Fruit fly (Drosophila melanogaster) whole organism, embryonic: ENCODE data around the gene CG10508.
A peak's percentile ranks its signal among the peaks of the same experiment; 100 is the strongest.

Experiments
- Adf1 ChIP-seq: fragments of 200-800 bp; sonication (Bioruptor generic); IDR thresholded peaks from 2 replicates; pipeline ENCODE4 v1.3.6; 2022; ENCODE audit warnings: missing biosample characterization, missing genetic modification characterization
- Aef1 ChIP-seq: fragments of 200-800 bp; sonication (Bioruptor generic); IDR thresholded peaks from 3 replicates; pipeline ENCODE4 v1.3.6; 2022; ENCODE audit warnings: missing biosample characterization, missing genetic modification characterization
- Bdp1 ChIP-seq: fragments of 200-800 bp; sonication (Bioruptor generic); optimal IDR thresholded peaks from 3 replicates; lab custom pipeline; 2016; ENCODE audit warnings: missing biosample characterization, missing genetic modification characterization
- Blimp-1 ChIP-seq: fragments of 200-800 bp; sonication (Bioruptor generic); optimal IDR thresholded peaks from 3 replicates; lab custom pipeline; 2018; ENCODE audit warnings: missing biosample characterization, missing genetic modification characterization, mild to moderate bottlenecking, moderate library complexity, missing genetic modification reagents
- Bteb2 ChIP-seq: fragments of 200-800 bp; sonication (Bioruptor generic); optimal IDR thresholded peaks from 2 replicates; lab custom pipeline; 2016; ENCODE audit warnings: missing biosample characterization, missing genetic modification characterization
- CG10147 ChIP-seq: fragments of 200-800 bp; sonication (Bioruptor generic); optimal IDR thresholded peaks from 2 replicates; lab custom pipeline; 2019; ENCODE audit warnings: missing biosample characterization, mild to moderate bottlenecking, missing genetic modification characterization, moderate library complexity
- CG10267 ChIP-seq: fragments of 200-800 bp; sonication (Bioruptor generic); optimal IDR thresholded peaks from 2 replicates; lab custom pipeline; 2018; ENCODE audit warnings: missing biosample characterization, mild to moderate bottlenecking, missing genetic modification characterization, moderate library complexity
- CG11456 ChIP-seq: fragments of 200-800 bp; sonication (Bioruptor generic); IDR thresholded peaks from 3 replicates; pipeline ENCODE4 v1.3.6; 2022; ENCODE audit warnings: missing biosample characterization, missing genetic modification characterization
- CG11695 ChIP-seq: fragments of 200-800 bp; sonication (Bioruptor generic); IDR thresholded peaks from 3 replicates; pipeline ENCODE4 v1.3.6; 2022; ENCODE audit warnings: missing biosample characterization, missing genetic modification characterization
- CG15011 ChIP-seq: fragments of 200-800 bp; sonication (Bioruptor generic); optimal IDR thresholded peaks from 3 replicates; lab custom pipeline; 2018; ENCODE audit warnings: missing biosample characterization, mild to moderate bottlenecking, missing genetic modification characterization
- CG15514 ChIP-seq: fragments of 200-800 bp; sonication (Bioruptor generic); optimal IDR thresholded peaks from 3 replicates; lab custom pipeline; 2017; ENCODE audit warnings: missing biosample characterization, missing genetic modification characterization, mild to moderate bottlenecking, moderate library complexity, missing genetic modification reagents
- CG1602 ChIP-seq: fragments of 200-800 bp; sonication (Bioruptor generic); optimal IDR thresholded peaks from 3 replicates; lab custom pipeline; 2016; ENCODE audit warnings: missing biosample characterization, missing genetic modification characterization
- CG2678 ChIP-seq: fragments of 200-800 bp; sonication (Bioruptor generic); optimal IDR thresholded peaks from 3 replicates; lab custom pipeline; 2019; ENCODE audit warnings: missing biosample characterization, mild to moderate bottlenecking, missing genetic modification characterization, moderate library complexity
- CG30403 ChIP-seq: fragments of 200-800 bp; sonication (Bioruptor generic); optimal IDR thresholded peaks from 3 replicates; lab custom pipeline; 2016; ENCODE audit warnings: missing biosample characterization, missing genetic modification characterization
- CG31441 ChIP-seq: fragments of 200-800 bp; sonication (Bioruptor generic); IDR thresholded peaks from 2 replicates; pipeline ENCODE4 v1.3.6; 2022; ENCODE audit warnings: missing biosample characterization, missing genetic modification characterization
- CG3838 ChIP-seq: fragments of 200-800 bp; sonication (Bioruptor generic); optimal IDR thresholded peaks from 3 replicates; lab custom pipeline; 2016; ENCODE audit warnings: missing biosample characterization, missing genetic modification characterization
- CG4328 ChIP-seq: fragments of 200-800 bp; sonication (Bioruptor generic); optimal IDR thresholded peaks from 3 replicates; lab custom pipeline; 2017; ENCODE audit warnings: missing biosample characterization, missing genetic modification reagents, missing genetic modification characterization
- CG6175 ChIP-seq: fragments of 200-800 bp; sonication (Bioruptor generic); IDR thresholded peaks from 3 replicates; pipeline ENCODE4 v1.3.6; 2022; ENCODE audit warnings: missing biosample characterization, missing genetic modification characterization
- CG6689 ChIP-seq: fragments of 200-800 bp; sonication (Bioruptor generic); IDR thresholded peaks from 2 replicates; pipeline ENCODE4 v1.3.6; 2022; ENCODE audit warnings: missing biosample characterization, missing genetic modification characterization
- CG6765 ChIP-seq: fragments of 200-800 bp; sonication (Bioruptor generic); optimal IDR thresholded peaks from 3 replicates; lab custom pipeline; 2017; ENCODE audit warnings: missing biosample characterization, mild to moderate bottlenecking, missing genetic modification characterization
- D19A ChIP-seq: fragments of 200-800 bp; optimal IDR thresholded peaks from 3 replicates; lab custom pipeline; 2019; ENCODE audit warnings: missing biosample characterization, mild to moderate bottlenecking, missing genetic modification characterization, moderate library complexity
- Dbx ChIP-seq: fragments of 200-800 bp; sonication (Bioruptor generic); IDR thresholded peaks from 3 replicates; pipeline ENCODE4 v1.3.6; 2022; ENCODE audit warnings: missing biosample characterization, missing genetic modification characterization
- Ets65A ChIP-seq: fragments of 200-800 bp; sonication (Bioruptor generic); peaks from one replicate; lab custom pipeline; 2016; ENCODE audit warnings: missing biosample characterization, missing genetic modification characterization
- HLH3B ChIP-seq: fragments of 200-800 bp; sonication (Bioruptor generic); IDR thresholded peaks from 2 replicates; pipeline ENCODE4 v1.3.6; 2022; ENCODE audit warnings: missing biosample characterization, missing genetic modification characterization
- HmgZ ChIP-seq: fragments of 200-800 bp; sonication (Bioruptor generic); optimal IDR thresholded peaks from 2 replicates; lab custom pipeline; 2018; ENCODE audit warnings: missing biosample characterization, mild to moderate bottlenecking, missing genetic modification characterization
- Rfx ChIP-seq: fragments of 200-800 bp; sonication (Bioruptor generic); IDR thresholded peaks from 2 replicates; pipeline ENCODE4 v1.3.6; 2022; ENCODE audit warnings: missing biosample characterization, missing genetic modification characterization
- Rx ChIP-seq: fragments of 200-800 bp; sonication (Bioruptor generic); IDR thresholded peaks from 2 replicates; pipeline ENCODE4 v1.3.6; 2022; ENCODE audit warnings: missing biosample characterization, missing genetic modification characterization
- Sox102F ChIP-seq: fragments of 200-800 bp; sonication (Bioruptor generic); optimal IDR thresholded peaks from 2 replicates; lab custom pipeline; 2018; ENCODE audit warnings: missing biosample characterization, mild to moderate bottlenecking, missing genetic modification characterization, moderate library complexity
- amos ChIP-seq: fragments of 200-800 bp; sonication (Bioruptor generic); IDR thresholded peaks from 2 replicates; pipeline ENCODE4 v1.3.6; 2022; ENCODE audit warnings: missing biosample characterization, missing genetic modification characterization; ENCODE audit not compliant: partially characterized antibody
- bowl ChIP-seq: fragments of 200-800 bp; sonication (Bioruptor generic); IDR thresholded peaks from 2 replicates; pipeline ENCODE4 v1.3.6; 2022; ENCODE audit warnings: missing biosample characterization, missing genetic modification characterization
- cas ChIP-seq: fragments of 200-800 bp; sonication (Bioruptor generic); IDR thresholded peaks from 2 replicates; pipeline ENCODE4 v1.3.6; 2022; ENCODE audit warnings: missing biosample characterization, missing genetic modification characterization
- caup ChIP-seq: fragments of 200-800 bp; sonication (Bioruptor generic); optimal IDR thresholded peaks from 3 replicates; lab custom pipeline; 2017; ENCODE audit warnings: missing biosample characterization, mild to moderate bottlenecking, missing genetic modification characterization, moderate library complexity; ENCODE audit not compliant: severe bottlenecking
- chm ChIP-seq: fragments of 200-800 bp; sonication (Bioruptor generic); IDR thresholded peaks from 2 replicates; pipeline ENCODE4 v1.3.6; 2022; ENCODE audit warnings: missing biosample characterization, missing genetic modification characterization
- chn ChIP-seq: fragments of 200-800 bp; sonication (Bioruptor generic); optimal IDR thresholded peaks from 2 replicates; lab custom pipeline; 2016; ENCODE audit warnings: missing biosample characterization, missing genetic modification characterization
- ems ChIP-seq: fragments of 200-800 bp; sonication (Bioruptor generic); optimal IDR thresholded peaks from 3 replicates; lab custom pipeline; 2016; ENCODE audit warnings: missing biosample characterization, missing genetic modification characterization
- eve ChIP-seq, 2 experiments: fragments of >200 bp; optimal IDR thresholded peaks; 2 replicates each; lab custom pipeline; 2017; ENCODE audit warnings: missing biosample characterization in 2 of 2, missing genetic modification characterization in 2 of 2
- fd64A ChIP-seq: fragments of 200-800 bp; sonication (Bioruptor generic); optimal IDR thresholded peaks from 3 replicates; lab custom pipeline; 2018; ENCODE audit warnings: missing biosample characterization, mild to moderate bottlenecking, missing genetic modification characterization
- gsb-n ChIP-seq: fragments of 200-800 bp; sonication (Bioruptor generic); optimal IDR thresholded peaks from 3 replicates; lab custom pipeline; 2018; ENCODE audit warnings: missing biosample characterization, mild to moderate bottlenecking, missing genetic modification characterization
- insv ChIP-seq, 2 experiments: fragments of 200-800 bp; sonication (Bioruptor generic); optimal IDR thresholded peaks; 3 replicates each; lab custom pipeline; 2016 to 2018; ENCODE audit warnings: missing biosample characterization in 2 of 2, missing genetic modification characterization in 2 of 2
- jing ChIP-seq: fragments of 200-800 bp; sonication (Bioruptor generic); optimal IDR thresholded peaks from 2 replicates; lab custom pipeline; 2018; ENCODE audit warnings: missing biosample characterization, mild to moderate bottlenecking, missing genetic modification characterization
- ken ChIP-seq: fragments of 200-800 bp; sonication (Bioruptor generic); IDR thresholded peaks from 3 replicates; pipeline ENCODE4 v1.3.6; 2022; ENCODE audit warnings: missing biosample characterization, missing genetic modification characterization
- nerfin-2 ChIP-seq: fragments of 200-800 bp; sonication (Bioruptor generic); IDR thresholded peaks from 2 replicates; pipeline ENCODE4 v1.3.6; 2022; ENCODE audit warnings: missing biosample characterization, missing genetic modification characterization; ENCODE audit not compliant: partially characterized antibody
- oc ChIP-seq: fragments of 200-800 bp; sonication (Bioruptor generic); optimal IDR thresholded peaks from 2 replicates; lab custom pipeline; 2018; ENCODE audit warnings: missing biosample characterization, mild to moderate bottlenecking, missing genetic modification characterization, moderate library complexity
- pho ChIP-seq: fragments of 200-800 bp; sonication (Bioruptor generic); optimal IDR thresholded peaks from 2 replicates; lab custom pipeline; 2016; ENCODE audit warnings: missing biosample characterization, missing genetic modification characterization
- pnt ChIP-seq: fragments of 200-800 bp; sonication (Bioruptor generic); optimal IDR thresholded peaks from 3 replicates; lab custom pipeline; 2016; ENCODE audit warnings: missing biosample characterization, missing genetic modification characterization
- repo ChIP-seq: fragments of 200-800 bp; sonication (Bioruptor generic); optimal IDR thresholded peaks from 2 replicates; lab custom pipeline; 2016; ENCODE audit warnings: missing biosample characterization, missing genetic modification characterization
- sc ChIP-seq, 3 experiments: fragments of >200 bp in 2 of 3; fragments of 200-800 bp in 1 of 3; sonication (Bioruptor generic) in 1 of 3; optimal IDR thresholded peaks; 2 replicates in 2 of 3; 3 replicates in 1 of 3; lab custom pipeline; 2017; ENCODE audit warnings: mild to moderate bottlenecking in 1 of 3, missing biosample characterization in 1 of 3, missing genetic modification characterization in 1 of 3, missing genetic modification reagents in 1 of 3
- seq ChIP-seq: fragments of 200-800 bp; sonication (Bioruptor generic); IDR thresholded peaks from 2 replicates; pipeline ENCODE4 v1.3.6; 2022; ENCODE audit warnings: missing biosample characterization, missing genetic modification characterization
- zf30C ChIP-seq: fragments of 200-800 bp; sonication (Bioruptor generic); optimal IDR thresholded peaks from 3 replicates; lab custom pipeline; 2018; ENCODE audit warnings: missing biosample characterization, mild to moderate bottlenecking, missing genetic modification characterization
- zfh2 ChIP-seq: fragments of 200-800 bp; sonication (Bioruptor generic); optimal IDR thresholded peaks from 2 replicates; lab custom pipeline; 2016; ENCODE audit warnings: missing biosample characterization, missing genetic modification characterization

Gene CG10508

DNA sequence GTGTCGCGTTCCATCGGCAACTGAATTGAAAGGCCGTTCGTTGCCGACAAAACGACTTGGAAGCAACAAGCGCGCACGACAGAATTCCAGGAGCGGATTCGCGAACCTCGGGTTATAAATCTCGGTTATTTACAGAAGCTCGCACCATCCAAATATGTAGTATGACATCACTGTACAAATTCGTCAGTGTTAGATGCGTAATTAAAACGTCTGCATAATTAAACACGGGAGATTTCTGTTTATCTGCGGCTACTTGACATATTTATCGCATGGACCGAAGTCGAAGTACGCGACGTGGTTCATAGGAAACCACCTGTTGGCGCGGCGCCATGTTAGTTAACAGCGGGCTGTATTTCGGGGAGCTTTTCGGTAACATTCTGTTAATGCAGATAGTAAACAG is 38.1 kb upstream of the CG10508 start, which contains the start of gene Ac78C (continued):
- peak; percentile 87 for TF ChIP-seq CG15514 (GFP tag; lab: Kevin White, UChicago)
- peak; percentile 74 for TF ChIP-seq fd64A (GFP tag; lab: Kevin White, UChicago)
- TF ChIP-seq CG6689 (GFP tag; lab: Robert Waterston, UW), result peak; percentile 78
- TF ChIP-seq CG10147 (GFP tag; lab: Kevin White, UChicago), result peak; percentile 90
- no peak for TF ChIP-seq CG10267 (tag; lab: Kevin White, UChicago)
- peak; percentile 82 for TF ChIP-seq pho (GFP tag; lab: Kevin White, UChicago)
- peak; percentile 92 for TF ChIP-seq CG11456
- TF ChIP-seq jing (GFP tag; lab: Kevin White, UChicago), result peak; percentile 55
- peak; percentile 92 for TF ChIP-seq Dbx (GFP tag; lab: Robert Waterston, UW)
- peak; percentile 68 for TF ChIP-seq Rx (GFP tag; lab: Robert Waterston, UW)
- TF ChIP-seq CG2678, result peak; percentile 91
- peak; percentile 90 for TF ChIP-seq HLH3B (GFP tag; lab: Robert Waterston, UW)
- TF ChIP-seq insv (GFP tag; optimal IDR thresholded peaks at IDR 0.05; lab: Kevin White, UChicago), result peak in 1 of 2 experiments; percentile 33
- TF ChIP-seq CG1602, result peak; percentile 31
- TF ChIP-seq chn, result peak; percentile 69
- TF ChIP-seq CG6175, result peak; percentile 82; the same call in 2 of the 3 replicates
- peak; percentile 68 for TF ChIP-seq CG30403
- TF ChIP-seq CG11695 (GFP tag; lab: Robert Waterston, UW), result peak; percentile 78; the same call in 2 of the 3 replicates
- peak; percentile 36; the same call in 1 of the 2 replicates for TF ChIP-seq nerfin-2 (GFP tag; lab: Robert Waterston, UW)
- TF ChIP-seq CG3838 (GFP tag; lab: Kevin White, UChicago), result peak; percentile 30
- TF ChIP-seq Sox102F, result peak; percentile 77
- TF ChIP-seq Bteb2 (GFP tag; lab: Kevin White, UChicago), result peak; percentile 72
- peak; percentile 95 for TF ChIP-seq Rfx (GFP tag; lab: Robert Waterston, UW)
- TF ChIP-seq CG31441, result no peak; the same call in 1 of the 2 replicates
- peak; percentile 74 for TF ChIP-seq Blimp-1
- TF ChIP-seq sc (optimal IDR thresholded peaks at IDR 0.05; lab: Kevin White, UChicago), result no peak
- no peak for TF ChIP-seq sc (GFP tag; optimal IDR thresholded peaks at IDR 0.05; lab: Kevin White, UChicago)
- peak; percentile 86 for TF ChIP-seq pnt (GFP tag; lab: Kevin White, UChicago)
- TF ChIP-seq chm, result peak; percentile 67; the same call in 1 of the 2 replicates
- TF ChIP-seq ems (GFP tag; lab: Kevin White, UChicago), result peak; percentile 85
- TF ChIP-seq zf30C (GFP tag; lab: Kevin White, UChicago), result no peak
- peak; percentile 72 for TF ChIP-seq Adf1 (GFP tag; lab: Robert Waterston, UW)
- peak; percentile 91 for TF ChIP-seq repo (GFP tag; lab: Kevin White, UChicago)
- TF ChIP-seq CG6765, result peak; percentile 84
- TF ChIP-seq HmgZ, result peak; percentile 96
- TF ChIP-seq Aef1 (GFP tag; lab: Robert Waterston, UW), result peak; percentile 87
- peak; percentile 83 for TF ChIP-seq ken (GFP tag; lab: Robert Waterston, UW)
- no peak for TF ChIP-seq gsb-n (tag; lab: Kevin White, UChicago)
- peak; percentile 87 for TF ChIP-seq seq (GFP tag; lab: Robert Waterston, UW)
- TF ChIP-seq eve (GFP tag; optimal IDR thresholded peaks at IDR 0.05; lab: Kevin White, UChicago), result no peak
- TF ChIP-seq CG15011 (GFP tag; lab: Kevin White, UChicago), result peak; percentile 70
- TF ChIP-seq D19A (tag; lab: Kevin White, UChicago), result no peak
- TF ChIP-seq cas (GFP tag; lab: Robert Waterston, UW), result peak; percentile 70
- TF ChIP-seq amos (GFP tag; lab: Robert Waterston, UW), result peak; percentile 67; the same call in 1 of the 2 replicates
- peak; percentile 76 for TF ChIP-seq Bdp1 (GFP tag; lab: Kevin White, UChicago)
- peak; percentile 99 for TF ChIP-seq Ets65A (GFP tag; lab: Kevin White, UChicago)
- peak; percentile 93 for TF ChIP-seq zfh2 (GFP tag; lab: Kevin White, UChicago)
- peak; percentile 94 for TF ChIP-seq caup (GFP tag; lab: Kevin White, UChicago)
- peak; percentile 80 for TF ChIP-seq bowl (GFP tag; lab: Robert Waterston, UW)
- no peak for TF ChIP-seq oc
- peak; percentile 90 for TF ChIP-seq CG4328 (GFP tag; lab: Kevin White, UChicago)
